Worm (Caenorhabditis elegans): ENCODE results near the gene F08D12.4.
A peak's percentile ranks its signal among the peaks of the same experiment; 100 is the strongest.

Gene F08D12.4

ce11 chrII:2785787-2786186, 7.8 kb downstream of the F08D12.4 start:
- TF ChIP-seq mdl-1 (tag; optimal IDR thresholded peaks at IDR 0.05) (no peak), nhr-21 (tag; optimal IDR thresholded peaks at IDR 0.05) (no peak), nhr-77 (tag; optimal IDR thresholded peaks at IDR 0.05) (no peak), gmeb-1 (tag; optimal IDR thresholded peaks at IDR 0.05) (no peak), unc-55 (GFP tag; optimal IDR thresholded peaks at IDR 0.05) (no peak), nhr-25 (tag; optimal IDR thresholded peaks at IDR 0.05) (no peak), ztf-1 (GFP tag; conservative IDR thresholded peaks at IDR 0.05) (no peak), fos-1 (tag; optimal IDR thresholded peaks at IDR 0.05) (no peak), nhr-237 (tag; optimal IDR thresholded peaks at IDR 0.05) (no peak), nhr-129 (tag; optimal IDR thresholded peaks at IDR 0.05) (no peak)

ce11 chrII:2787031-2787512, 9.1 kb downstream of the F08D12.4 start, which contains the start of the genes F08D12.12 and srpa-72:
Gene F08D12.12 (minus strand): TSS chrII:2787081.
Gene srpa-72 (plus strand): TSS chrII:2787481.
- TF ChIP-seq nhr-25 (tag; optimal IDR thresholded peaks at IDR 0.05) (no peak), nhr-129 (tag; optimal IDR thresholded peaks at IDR 0.05) (peak; percentile 41), unc-39 (tag; optimal IDR thresholded peaks at IDR 0.05) (no peak), unc-55 (GFP tag; optimal IDR thresholded peaks at IDR 0.05) (peak; percentile 57), lsy-2 (tag; optimal IDR thresholded peaks at IDR 0.05) (peak; percentile 24 to 60), nhr-77 (tag; optimal IDR thresholded peaks at IDR 0.05) (no peak), lin-11 (tag; optimal IDR thresholded peaks at IDR 0.05) (peak; percentile 0), lin-39 (tag; optimal IDR thresholded peaks at IDR 0.05) (no peak), ama-1 (optimal IDR thresholded peaks at IDR 0.05) (no peak), ztf-4 (tag; optimal IDR thresholded peaks at IDR 0.05) (no peak), nhr-11 (tag; optimal IDR thresholded peaks at IDR 0.05) (no peak), mdl-1 (tag; optimal IDR thresholded peaks at IDR 0.05) (peak in 1 of 2 experiments; percentile 39), elt-3 (tag; optimal IDR thresholded peaks at IDR 0.05) (no peak), elt-1 (tag; optimal IDR thresholded peaks at IDR 0.05) (no peak), nhr-237 (tag; optimal IDR thresholded peaks at IDR 0.05) (no peak), mab-5 (tag; optimal IDR thresholded peaks at IDR 0.05) (peak; percentile 7), C34F6.9 (tag; optimal IDR thresholded peaks at IDR 0.05) (peak; percentile 33), fos-1 (tag; optimal IDR thresholded peaks at IDR 0.05) (no peak), F13H6.1 (tag; optimal IDR thresholded peaks at IDR 0.05) (peak; percentile 24), egl-27 (tag; optimal IDR thresholded peaks at IDR 0.05) (no peak), sem-4 (tag; optimal IDR thresholded peaks at IDR 0.05) (no peak), nhr-23 (tag; optimal IDR thresholded peaks at IDR 0.05) (no peak), sma-3 (GFP tag; optimal IDR thresholded peaks at IDR 0.05) (peak; percentile 29), nhr-6 (tag; optimal IDR thresholded peaks at IDR 0.05) (no peak), peb-1 (tag; optimal IDR thresholded peaks at IDR 0.05) (no peak)

ce11 chrII:2787849-2788248, 9.9 kb downstream of the F08D12.4 start:
- TF ChIP-seq gmeb-1 (tag; optimal IDR thresholded peaks at IDR 0.05) (no peak), F13H6.1 (tag; optimal IDR thresholded peaks at IDR 0.05) (no peak), ztf-4 (tag; optimal IDR thresholded peaks at IDR 0.05) (no peak)

- no peak for TF ChIP-seq lin-39 (tag; optimal IDR thresholded peaks at IDR 0.05)
- no peak for TF ChIP-seq nhr-6 (tag; optimal IDR thresholded peaks at IDR 0.05)
Measured at ce11 chrII:2791693-2792092, 13.7 kb downstream of the F08D12.4 start.

- TF ChIP-seq C34F6.9 (tag; optimal IDR thresholded peaks at IDR 0.05): no peak
Measured at ce11 chrII:2795413-2795812, 17.5 kb downstream of the F08D12.4 start.

- no peak for TF ChIP-seq ceh-16 (tag; optimal IDR thresholded peaks at IDR 0.05)
- TF ChIP-seq mbf-1 (tag; optimal IDR thresholded peaks at IDR 0.05): no peak
- TF ChIP-seq nhr-129 (tag; optimal IDR thresholded peaks at IDR 0.05): no peak
Measured at ce11 chrII:2796431-2796830, 18.5 kb downstream of the F08D12.4 start.

ce11 chrII:2797951-2798350, 20.0 kb downstream of the F08D12.4 start:
- TF ChIP-seq ceh-16 (tag; optimal IDR thresholded peaks at IDR 0.05): no peak
- TF ChIP-seq snpc-4 (tag; optimal IDR thresholded peaks at IDR 0.05): no peak
- no peak for TF ChIP-seq mab-5 (tag; optimal IDR thresholded peaks at IDR 0.05)
- no peak for TF ChIP-seq mdl-1 (tag; optimal IDR thresholded peaks at IDR 0.05)
- no peak for TF ChIP-seq lin-39 (tag; optimal IDR thresholded peaks at IDR 0.05)
- no peak for TF ChIP-seq unc-39 (tag; optimal IDR thresholded peaks at IDR 0.05)
- no peak for TF ChIP-seq nhr-21 (tag; optimal IDR thresholded peaks at IDR 0.05)
- no peak for TF ChIP-seq elt-1 (tag; optimal IDR thresholded peaks at IDR 0.05)
- no peak for TF ChIP-seq F13H6.1 (tag; optimal IDR thresholded peaks at IDR 0.05)

Measured in whole organism, L2 larva.